Worm (Caenorhabditis elegans): ENCODE data around the gene mrpl-21.
A peak's percentile ranks its signal among the peaks of the same experiment; 100 is the strongest.

The mrpl-21 gene

ce11 chrIII:4223668-4224127 is 19.7 kb downstream of the mrpl-21 start (continued):
- TF ChIP-seq lir-3 (tag; optimal IDR thresholded peaks at IDR 0.05; ENCODE audit: poor library complexity) (peak; percentile 45), rnt-1 (tag; optimal IDR thresholded peaks at IDR 0.05) (peak; percentile 79), hpl-2 (GFP tag; optimal IDR thresholded peaks at IDR 0.05) (no peak), xbp-1 (tag; optimal IDR thresholded peaks at IDR 0.05) (peak; percentile 80), nhr-237 (tag; optimal IDR thresholded peaks at IDR 0.05) (peak; percentile 69), ceh-88 (GFP tag; IDR thresholded peaks at IDR 0.05) (peak; percentile 50; the same call in 1 of the 2 replicates), alr-1 (tag; optimal IDR thresholded peaks at IDR 0.05; ENCODE audit: borderline replicate concordance) (no peak), tlp-1 (tag; optimal IDR thresholded peaks at IDR 0.05) (no peak), nhr-20 (tag; optimal IDR thresholded peaks at IDR 0.05) (peak; percentile 90), mab-9 (GFP tag; IDR thresholded peaks at IDR 0.05) (no peak), aha-1 (tag; optimal IDR thresholded peaks at IDR 0.05) (no peak), ama-1 (optimal IDR thresholded peaks at IDR 0.05) (no peak)

ce11 chrIII:4221527-4221926 is 21.8 kb downstream of the mrpl-21 start:
- TF ChIP-seq elt-2 (tag; optimal IDR thresholded peaks at IDR 0.05) (no peak), lin-14 (GFP tag; optimal IDR thresholded peaks at IDR 0.05) (peak; percentile 45), efl-1 (optimal IDR thresholded peaks at IDR 0.05) (no peak), efl-1 (GFP tag; optimal IDR thresholded peaks at IDR 0.05 in 1 of 2) (peak in 1 of 2 experiments; percentile 21), fos-1 (tag; optimal IDR thresholded peaks at IDR 0.05) (no peak), mdl-1 (tag; optimal IDR thresholded peaks at IDR 0.05) (no peak), fkh-4 (tag; optimal IDR thresholded peaks at IDR 0.05; ENCODE audit: borderline replicate concordance) (no peak)

- no peak for TF ChIP-seq zip-4 (GFP tag; optimal IDR thresholded peaks at IDR 0.05)
- no peak for TF ChIP-seq tlp-1 (tag; optimal IDR thresholded peaks at IDR 0.05)
- TF ChIP-seq hlh-17 (GFP tag; optimal IDR thresholded peaks at IDR 0.05; ENCODE audit: borderline replicate concordance): no peak
- no peak for TF ChIP-seq aly-2 (tag; optimal IDR thresholded peaks at IDR 0.05)
- TF ChIP-seq ces-1 (GFP tag; optimal IDR thresholded peaks at IDR 0.05): no peak
- no peak for TF ChIP-seq vab-15 (tag; optimal IDR thresholded peaks at IDR 0.05)
- no peak for TF ChIP-seq aha-1 (tag; optimal IDR thresholded peaks at IDR 0.05)
- no peak for TF ChIP-seq elt-2 (tag; optimal IDR thresholded peaks at IDR 0.05)
- no peak for TF ChIP-seq dpl-1 (GFP tag; optimal IDR thresholded peaks at IDR 0.05)
- TF ChIP-seq fos-1 (tag; optimal IDR thresholded peaks at IDR 0.05): no peak
- TF ChIP-seq nhr-28 (tag; optimal IDR thresholded peaks at IDR 0.05): no peak
- no peak for TF ChIP-seq elt-3 (tag; optimal IDR thresholded peaks at IDR 0.05)
- no peak for TF ChIP-seq egl-13 (tag; optimal IDR thresholded peaks at IDR 0.05)
- TF ChIP-seq tbx-2 (tag; optimal IDR thresholded peaks at IDR 0.05): no peak
- no peak for TF ChIP-seq nhr-19 (GFP tag; conservative IDR thresholded peaks at IDR 0.05)
- no peak for TF ChIP-seq isw-1 (GFP tag; IDR thresholded peaks at IDR 0.05)
- TF ChIP-seq nhr-90 (tag; optimal IDR thresholded peaks at IDR 0.05; ENCODE audit: poor library complexity): no peak
- no peak for TF ChIP-seq mef-2 (tag; optimal IDR thresholded peaks at IDR 0.05)
- TF ChIP-seq ets-5 (GFP tag; IDR thresholded peaks at IDR 0.05): no peak
- no peak for TF ChIP-seq zag-1 (tag; optimal IDR thresholded peaks at IDR 0.05)
- no peak for TF ChIP-seq snu-23 (GFP tag; optimal IDR thresholded peaks at IDR 0.05)
- TF ChIP-seq C04F5.9 (tag; optimal IDR thresholded peaks at IDR 0.05): no peak
- no peak for TF ChIP-seq unc-98 (GFP tag; IDR thresholded peaks at IDR 0.05)
- no peak for TF ChIP-seq swsn-7 (tag; optimal IDR thresholded peaks at IDR 0.05)
- no peak for TF ChIP-seq lir-3 (tag; optimal IDR thresholded peaks at IDR 0.05; ENCODE audit: poor library complexity)
- TF ChIP-seq nhr-71 (tag; optimal IDR thresholded peaks at IDR 0.05): peak; percentile 61
- TF ChIP-seq lin-35 (GFP tag; optimal IDR thresholded peaks at IDR 0.05): no peak
- TF ChIP-seq ceh-88 (GFP tag; IDR thresholded peaks at IDR 0.05): no peak
- TF ChIP-seq pax-3 (tag; optimal IDR thresholded peaks at IDR 0.05): peak; percentile 70
- TF ChIP-seq ama-1 (optimal IDR thresholded peaks at IDR 0.05): no peak
- no peak for TF ChIP-seq fkh-4 (tag; optimal IDR thresholded peaks at IDR 0.05; ENCODE audit: borderline replicate concordance)
- no peak for TF ChIP-seq unc-30 (tag; optimal IDR thresholded peaks at IDR 0.05)
- TF ChIP-seq unc-62 (GFP tag; optimal IDR thresholded peaks at IDR 0.05): no peak
- TF ChIP-seq hpl-2 (GFP tag; optimal IDR thresholded peaks at IDR 0.05): no peak
- TF ChIP-seq hlh-4 (tag; optimal IDR thresholded peaks at IDR 0.05): peak; percentile 2
- peak; percentile 20 for TF ChIP-seq sox-4 (tag; optimal IDR thresholded peaks at IDR 0.05)
- no peak for TF ChIP-seq mab-9 (GFP tag; IDR thresholded peaks at IDR 0.05)
- no peak for TF ChIP-seq blmp-1 (tag; optimal IDR thresholded peaks at IDR 0.05)
- peak; percentile 79 for TF ChIP-seq dsc-1 (tag; optimal IDR thresholded peaks at IDR 0.05)
- TF ChIP-seq sptf-1 (tag; optimal IDR thresholded peaks at IDR 0.05): no peak
Observed at ce11 chrIII:4220864-4221263, 22.5 kb downstream of the mrpl-21 start.

All from whole organism, L1 larva.